Worm (Caenorhabditis elegans): ENCODE measurements around the gene K08E4.7.

Gene K08E4.7

ce11 chrIV:12052461-12052860 is 23.1 kb upstream of the K08E4.7 start:
- TF ChIP-seq tbx-11 (GFP tag; IDR thresholded peaks at IDR 0.05) (no peak), ama-1 (optimal IDR thresholded peaks at IDR 0.05) (no peak), tra-4 (tag; optimal IDR thresholded peaks at IDR 0.05) (no peak), F13C5.2 (tag; optimal IDR thresholded peaks at IDR 0.05) (no peak), hmbx-1 (tag; optimal IDR thresholded peaks at IDR 0.05) (no peak), hmg-4 (GFP tag; optimal IDR thresholded peaks at IDR 0.05) (no peak), tbx-37 (GFP tag; conservative IDR thresholded peaks at IDR 0.05) (no peak), hnd-1 (tag; optimal IDR thresholded peaks at IDR 0.05) (no peak), flt-1 (GFP tag; IDR thresholded peaks at IDR 0.05) (no peak), sea-1 (GFP tag; conservative IDR thresholded peaks at IDR 0.05) (no peak), ceh-13 (GFP tag; optimal IDR thresholded peaks at IDR 0.05) (no peak), pes-1 (GFP tag; IDR thresholded peaks at IDR 0.05) (no peak), ceh-36 (tag; optimal IDR thresholded peaks at IDR 0.05) (no peak), B0310.2 (tag; optimal IDR thresholded peaks at IDR 0.05) (no peak), ets-7 (tag; optimal IDR thresholded peaks at IDR 0.05) (no peak), aly-1 (tag; optimal IDR thresholded peaks at IDR 0.05) (no peak), scrt-1 (GFP tag; IDR thresholded peaks at IDR 0.05) (no peak)

- TF ChIP-seq F13C5.2 (tag; optimal IDR thresholded peaks at IDR 0.05) (no peak), hmbx-1 (tag; optimal IDR thresholded peaks at IDR 0.05) (no peak), hmg-4 (GFP tag; optimal IDR thresholded peaks at IDR 0.05) (no peak), ceh-13 (GFP tag; optimal IDR thresholded peaks at IDR 0.05) (no peak), B0310.2 (tag; optimal IDR thresholded peaks at IDR 0.05) (no peak), sea-1 (GFP tag; conservative IDR thresholded peaks at IDR 0.05) (no peak), aly-1 (tag; optimal IDR thresholded peaks at IDR 0.05) (no peak), scrt-1 (GFP tag; IDR thresholded peaks at IDR 0.05) (no peak), ama-1 (optimal IDR thresholded peaks at IDR 0.05) (no peak), pes-1 (GFP tag; IDR thresholded peaks at IDR 0.05) (no peak), tra-4 (tag; optimal IDR thresholded peaks at IDR 0.05) (no peak), tbx-11 (GFP tag; IDR thresholded peaks at IDR 0.05) (no peak), hnd-1 (tag; optimal IDR thresholded peaks at IDR 0.05) (no peak)
Observed at ce11 chrIV:12056603-12057002, 19.0 kb upstream of the K08E4.7 start, which contains the start of gene K08E4.2. Gene K08E4.2 (minus strand): TSS chrIV:12056656.

- TF ChIP-seq F13C5.2 (tag; optimal IDR thresholded peaks at IDR 0.05) (no peak), hmg-4 (GFP tag; optimal IDR thresholded peaks at IDR 0.05) (no peak), B0310.2 (tag; optimal IDR thresholded peaks at IDR 0.05) (no peak), ceh-13 (GFP tag; optimal IDR thresholded peaks at IDR 0.05) (no peak), aly-1 (tag; optimal IDR thresholded peaks at IDR 0.05) (no peak), ceh-36 (tag; optimal IDR thresholded peaks at IDR 0.05) (no peak), hnd-1 (tag; optimal IDR thresholded peaks at IDR 0.05) (no peak), pes-1 (GFP tag; IDR thresholded peaks at IDR 0.05) (no peak), flt-1 (GFP tag; IDR thresholded peaks at IDR 0.05) (no peak), scrt-1 (GFP tag; IDR thresholded peaks at IDR 0.05) (no peak), hmbx-1 (tag; optimal IDR thresholded peaks at IDR 0.05) (no peak), tra-4 (tag; optimal IDR thresholded peaks at IDR 0.05) (no peak), tbx-11 (GFP tag; IDR thresholded peaks at IDR 0.05) (no peak), tbx-37 (GFP tag; conservative IDR thresholded peaks at IDR 0.05) (no peak), ets-7 (tag; optimal IDR thresholded peaks at IDR 0.05) (no peak), ama-1 (optimal IDR thresholded peaks at IDR 0.05) (no peak), sea-1 (GFP tag; conservative IDR thresholded peaks at IDR 0.05) (no peak)
Observed at ce11 chrIV:12057508-12057907, 18.1 kb upstream of the K08E4.7 start, which contains the start of gene K08E4.3. Gene K08E4.3 (plus strand): TSS chrIV:12057742.

- TF ChIP-seq ceh-13 (GFP tag; optimal IDR thresholded peaks at IDR 0.05) = no peak
- no peak for TF ChIP-seq ama-1 (optimal IDR thresholded peaks at IDR 0.05)
Observed at ce11 chrIV:12061229-12061628, 14.4 kb upstream of the K08E4.7 start, which contains the start of gene K08E4.8. Gene K08E4.8 (minus strand): TSS chrIV:12061329.

- no peak for TF ChIP-seq aly-1 (tag; optimal IDR thresholded peaks at IDR 0.05)
- TF ChIP-seq ets-7 (tag; optimal IDR thresholded peaks at IDR 0.05) = no peak
- TF ChIP-seq hnd-1 (tag; optimal IDR thresholded peaks at IDR 0.05) = no peak
- TF ChIP-seq tbx-37 (GFP tag; conservative IDR thresholded peaks at IDR 0.05) = no peak
- no peak for TF ChIP-seq tra-4 (tag; optimal IDR thresholded peaks at IDR 0.05)
- TF ChIP-seq sea-1 (GFP tag; conservative IDR thresholded peaks at IDR 0.05) = no peak
- TF ChIP-seq hmbx-1 (tag; optimal IDR thresholded peaks at IDR 0.05) = no peak
- TF ChIP-seq tbx-11 (GFP tag; IDR thresholded peaks at IDR 0.05) = no peak
- TF ChIP-seq ceh-13 (GFP tag; optimal IDR thresholded peaks at IDR 0.05) = no peak
- TF ChIP-seq F13C5.2 (tag; optimal IDR thresholded peaks at IDR 0.05) = no peak
- no peak for TF ChIP-seq hmg-4 (GFP tag; optimal IDR thresholded peaks at IDR 0.05)
- no peak for TF ChIP-seq scrt-1 (GFP tag; IDR thresholded peaks at IDR 0.05)
- no peak for TF ChIP-seq ceh-36 (tag; optimal IDR thresholded peaks at IDR 0.05)
Observed at ce11 chrIV:12068590-12068989, 7.0 kb upstream of the K08E4.7 start, which contains the start of gene bath-37. Gene bath-37 (plus strand): TSS chrIV:12068890.

- TF ChIP-seq B0310.2 (tag; optimal IDR thresholded peaks at IDR 0.05) (no peak), tbx-37 (GFP tag; conservative IDR thresholded peaks at IDR 0.05) (no peak), ceh-36 (tag; optimal IDR thresholded peaks at IDR 0.05) (no peak), tbx-11 (GFP tag; IDR thresholded peaks at IDR 0.05) (no peak), flt-1 (GFP tag; IDR thresholded peaks at IDR 0.05) (no peak), scrt-1 (GFP tag; IDR thresholded peaks at IDR 0.05) (no peak), hnd-1 (tag; optimal IDR thresholded peaks at IDR 0.05) (no peak), F13C5.2 (tag; optimal IDR thresholded peaks at IDR 0.05) (no peak), ceh-13 (GFP tag; optimal IDR thresholded peaks at IDR 0.05) (no peak), hmbx-1 (tag; optimal IDR thresholded peaks at IDR 0.05) (no peak), sea-1 (GFP tag; conservative IDR thresholded peaks at IDR 0.05) (no peak), ama-1 (optimal IDR thresholded peaks at IDR 0.05) (no peak), hmg-4 (GFP tag; optimal IDR thresholded peaks at IDR 0.05) (no peak), pes-1 (GFP tag; IDR thresholded peaks at IDR 0.05) (no peak), tra-4 (tag; optimal IDR thresholded peaks at IDR 0.05) (no peak)
Observed at ce11 chrIV:12078112-12078812, 2.7 kb downstream of the K08E4.7 start, which contains the start of gene tmed-1. Gene tmed-1 (minus strand): TSS chrIV:12078162.
